Fruit fly (Drosophila melanogaster) whole organism, embryonic: ENCODE data around the gene ND-30.

ENCODE experiments used
- ATbp ChIP-seq: fragments of 200-800 bp; sonication (Bioruptor generic); optimal IDR thresholded peaks from 2 replicates; lab custom pipeline; 2017; ENCODE audit warnings: missing biosample characterization, mild to moderate bottlenecking, missing genetic modification characterization, missing genetic modification reagents
- Ada2b ChIP-seq: fragments of 200-800 bp; sonication (Bioruptor generic); IDR thresholded peaks from 2 replicates; pipeline ENCODE4 v1.3.6; 2022; ENCODE audit warnings: missing biosample characterization, missing genetic modification characterization
- Bgb ChIP-seq: fragments of 200-800 bp; sonication (Bioruptor generic); IDR thresholded peaks from 2 replicates; pipeline ENCODE4 v1.3.6; 2022; ENCODE audit warnings: missing biosample characterization, missing genetic modification characterization; ENCODE audit not compliant: partially characterized antibody
- BtbVII ChIP-seq: fragments of 200-800 bp; sonication (Bioruptor generic); optimal IDR thresholded peaks from 3 replicates; lab custom pipeline; 2017; ENCODE audit warnings: missing biosample characterization, mild to moderate bottlenecking, missing genetic modification characterization
- CG10147 ChIP-seq: fragments of 200-800 bp; sonication (Bioruptor generic); optimal IDR thresholded peaks from 2 replicates; lab custom pipeline; 2019; ENCODE audit warnings: missing biosample characterization, mild to moderate bottlenecking, missing genetic modification characterization, moderate library complexity
- CG10431 ChIP-seq: fragments of 200-800 bp; sonication (Bioruptor generic); optimal IDR thresholded peaks from 3 replicates; lab custom pipeline; 2018; ENCODE audit warnings: missing biosample characterization, mild to moderate bottlenecking, missing genetic modification characterization
- CG11247 ChIP-seq: fragments of 200-800 bp; sonication (Bioruptor generic); IDR thresholded peaks from 2 replicates; pipeline ENCODE4 v1.3.6; 2022; ENCODE audit warnings: missing biosample characterization, missing genetic modification characterization
- CG11695 ChIP-seq: fragments of 200-800 bp; sonication (Bioruptor generic); IDR thresholded peaks from 3 replicates; pipeline ENCODE4 v1.3.6; 2022; ENCODE audit warnings: missing biosample characterization, missing genetic modification characterization
- CG12299 ChIP-seq: fragments of 200-800 bp; sonication (Bioruptor generic); optimal IDR thresholded peaks from 2 replicates; lab custom pipeline; 2018; ENCODE audit warnings: missing biosample characterization, mild to moderate bottlenecking, missing genetic modification characterization
- CG14860 ChIP-seq: fragments of 200-800 bp; sonication (Bioruptor generic); IDR thresholded peaks from 3 replicates; pipeline ENCODE4 v1.3.6; 2022; ENCODE audit warnings: missing biosample characterization, missing genetic modification characterization; ENCODE audit not compliant: partially characterized antibody
- CG15601 ChIP-seq: fragments of 200-800 bp; sonication (Bioruptor generic); optimal IDR thresholded peaks from 3 replicates; lab custom pipeline; 2019; ENCODE audit warnings: missing biosample characterization, mild to moderate bottlenecking, missing genetic modification characterization, moderate library complexity
- CG1603 ChIP-seq: fragments of 200-800 bp; sonication (Bioruptor generic); optimal IDR thresholded peaks from 2 replicates; lab custom pipeline; 2019; ENCODE audit warnings: missing biosample characterization, mild to moderate bottlenecking, missing genetic modification characterization, moderate library complexity
- CG17186 ChIP-seq: fragments of 200-800 bp; sonication (Bioruptor generic); optimal IDR thresholded peaks from 3 replicates; lab custom pipeline; 2017; ENCODE audit warnings: missing biosample characterization, missing genetic modification reagents, missing genetic modification characterization
- CG30431 ChIP-seq: fragments of 200-800 bp; sonication (Bioruptor generic); optimal IDR thresholded peaks from 2 replicates; lab custom pipeline; 2017; ENCODE audit warnings: missing biosample characterization, missing genetic modification characterization
- CG4282 ChIP-seq: fragments of 200-800 bp; sonication (Bioruptor generic); optimal IDR thresholded peaks from 2 replicates; lab custom pipeline; 2016; ENCODE audit warnings: missing biosample characterization, missing genetic modification characterization
- CG4360 ChIP-seq: fragments of 200-800 bp; sonication (Bioruptor generic); IDR thresholded peaks from 2 replicates; pipeline ENCODE4 v1.3.6; 2022; ENCODE audit warnings: missing biosample characterization, missing genetic modification characterization
- CG5245 ChIP-seq: fragments of 200-800 bp; sonication (Bioruptor generic); optimal IDR thresholded peaks from 3 replicates; lab custom pipeline; 2016; ENCODE audit warnings: missing biosample characterization, missing genetic modification characterization
- CG6813 ChIP-seq: fragments of 200-800 bp; sonication (Bioruptor generic); optimal IDR thresholded peaks from 2 replicates; lab custom pipeline; 2017; ENCODE audit warnings: missing biosample characterization, missing genetic modification characterization, mild to moderate bottlenecking, moderate library complexity, missing genetic modification reagents
- CG8089 ChIP-seq: fragments of 200-800 bp; sonication (Bioruptor generic); optimal IDR thresholded peaks from 3 replicates; lab custom pipeline; 2016; ENCODE audit warnings: missing biosample characterization, missing genetic modification characterization
- CG9727 ChIP-seq: fragments of 200-800 bp; sonication (Bioruptor generic); optimal IDR thresholded peaks from 3 replicates; lab custom pipeline; 2017; ENCODE audit warnings: missing biosample characterization, mild to moderate bottlenecking, missing genetic modification characterization
- CG9876 ChIP-seq: fragments of 200-800 bp; sonication (Bioruptor generic); optimal IDR thresholded peaks from 2 replicates; lab custom pipeline; 2016; ENCODE audit warnings: missing biosample characterization, missing genetic modification characterization
- CoRest ChIP-seq: fragments of 200-800 bp; sonication (Bioruptor generic); optimal IDR thresholded peaks from 3 replicates; lab custom pipeline; 2018; ENCODE audit warnings: missing biosample characterization, mild to moderate bottlenecking, missing genetic modification characterization, moderate library complexity
- D19B ChIP-seq: fragments of 200-800 bp; sonication (Bioruptor generic); optimal IDR thresholded peaks from 2 replicates; lab custom pipeline; 2017; ENCODE audit warnings: missing biosample characterization, mild to moderate bottlenecking, missing genetic modification characterization
- Dip3 ChIP-seq: fragments of 200-800 bp; sonication (Bioruptor generic); optimal IDR thresholded peaks from 3 replicates; lab custom pipeline; 2016; ENCODE audit warnings: missing biosample characterization, missing genetic modification characterization
- Doc2 ChIP-seq: fragments of 200-800 bp; sonication (Bioruptor generic); IDR thresholded peaks from 2 replicates; pipeline ENCODE4 v1.3.6; 2022; ENCODE audit warnings: missing biosample characterization, missing genetic modification characterization
- Eip74EF ChIP-seq, 2 experiments: fragments of 200-800 bp in 1 of 2; fragments of >200 bp in 1 of 2; sonication (Bioruptor generic) in 1 of 2; optimal IDR thresholded peaks; 2 replicates each; lab custom pipeline; 2017 to 2019; ENCODE audit warnings: missing biosample characterization in 2 of 2, missing genetic modification characterization in 2 of 2, mild to moderate bottlenecking in 1 of 2, moderate library complexity in 1 of 2
- Hmx ChIP-seq: fragments of 200-800 bp; sonication (Bioruptor generic); optimal IDR thresholded peaks from 2 replicates; lab custom pipeline; 2016; ENCODE audit warnings: missing biosample characterization, missing genetic modification characterization
- Max ChIP-seq: fragments of 200-800 bp; sonication (Bioruptor generic); optimal IDR thresholded peaks from 2 replicates; lab custom pipeline; 2016; ENCODE audit warnings: missing biosample characterization, mild to moderate bottlenecking, missing genetic modification characterization
- NC2β ChIP-seq: fragments of 200-800 bp; sonication (Bioruptor generic); optimal IDR thresholded peaks from 2 replicates; lab custom pipeline; 2016; ENCODE audit warnings: missing biosample characterization, missing genetic modification characterization
- Optix ChIP-seq: fragments of 200-800 bp; sonication (Bioruptor generic); IDR thresholded peaks from 3 replicates; pipeline ENCODE4 v1.3.6; 2022; ENCODE audit warnings: missing biosample characterization, missing genetic modification characterization
- cg ChIP-seq: fragments of 200-800 bp; sonication (Bioruptor generic); optimal IDR thresholded peaks from 3 replicates; lab custom pipeline; 2019; ENCODE audit warnings: missing biosample characterization, mild to moderate bottlenecking, missing genetic modification characterization, moderate library complexity
- dati ChIP-seq: fragments of 200-800 bp; sonication (Bioruptor generic); IDR thresholded peaks from 2 replicates; pipeline ENCODE4 v1.3.6; 2022; ENCODE audit warnings: missing biosample characterization, missing genetic modification characterization
- dmrt11E ChIP-seq: fragments of 200-800 bp; sonication (Bioruptor generic); optimal IDR thresholded peaks from 3 replicates; lab custom pipeline; 2018; ENCODE audit warnings: missing biosample characterization, mild to moderate bottlenecking, missing genetic modification characterization, moderate library complexity
- eyg ChIP-seq: fragments of 200-800 bp; sonication (Bioruptor generic); optimal IDR thresholded peaks from 3 replicates; lab custom pipeline; 2016; ENCODE audit warnings: missing biosample characterization, missing genetic modification characterization
- fd96Cb ChIP-seq: fragments of 200-800 bp; sonication (Bioruptor generic); optimal IDR thresholded peaks from 2 replicates; lab custom pipeline; 2018; ENCODE audit warnings: missing biosample characterization, mild to moderate bottlenecking, missing genetic modification characterization, moderate library complexity
- gcm2 ChIP-seq: fragments of 200-800 bp; sonication (Bioruptor generic); optimal IDR thresholded peaks from 2 replicates; lab custom pipeline; 2016; ENCODE audit warnings: missing biosample characterization, missing genetic modification characterization
- grau ChIP-seq: fragments of 200-800 bp; optimal IDR thresholded peaks from 3 replicates; lab custom pipeline; 2019; ENCODE audit warnings: missing biosample characterization, mild to moderate bottlenecking, missing genetic modification characterization, moderate library complexity
- hkb ChIP-seq, 2 experiments: fragments of 200-800 bp in 1 of 2; fragments of >200 bp in 1 of 2; sonication (Bioruptor generic) in 1 of 2; IDR thresholded peaks in 1 of 2; optimal IDR thresholded peaks in 1 of 2; 2 replicates each; pipeline versions ENCODE4 v1.3.6 to Lab custom; 2017 to 2022; ENCODE audit warnings: missing biosample characterization in 1 of 2, missing genetic modification characterization in 1 of 2
- ken ChIP-seq: fragments of 200-800 bp; sonication (Bioruptor generic); IDR thresholded peaks from 3 replicates; pipeline ENCODE4 v1.3.6; 2022; ENCODE audit warnings: missing biosample characterization, missing genetic modification characterization
- lola ChIP-seq, 3 experiments: fragments of >200 bp in 2 of 3; fragments of 200-800 bp in 1 of 3; sonication (Bioruptor generic) in 1 of 3; optimal IDR thresholded peaks; 2 replicates each; lab custom pipeline; 2017 to 2019; ENCODE audit warnings: missing biosample characterization in 3 of 3, missing genetic modification characterization in 3 of 3, mild to moderate bottlenecking in 1 of 3, moderate library complexity in 1 of 3
- p53 ChIP-seq: fragments of 200-800 bp; sonication (Bioruptor generic); optimal IDR thresholded peaks from 2 replicates; lab custom pipeline; 2016; ENCODE audit warnings: missing biosample characterization, missing genetic modification characterization
- psq ChIP-seq: fragments of 200-800 bp; sonication (Bioruptor generic); optimal IDR thresholded peaks from 2 replicates; lab custom pipeline; 2017; ENCODE audit warnings: missing biosample characterization, missing genetic modification characterization
- salm ChIP-seq: fragments of 200-800 bp; sonication (Bioruptor generic); optimal IDR thresholded peaks from 2 replicates; lab custom pipeline; 2018; ENCODE audit warnings: missing biosample characterization, mild to moderate bottlenecking, missing genetic modification characterization
- scrt ChIP-seq: fragments of 200-800 bp; sonication (Bioruptor generic); optimal IDR thresholded peaks from 2 replicates; lab custom pipeline; 2018; ENCODE audit warnings: missing biosample characterization, mild to moderate bottlenecking, missing genetic modification characterization, moderate library complexity
- sisA ChIP-seq: fragments of 200-800 bp; sonication (Bioruptor generic); IDR thresholded peaks from 2 replicates; pipeline ENCODE4 v1.3.6; 2022; ENCODE audit warnings: missing biosample characterization, missing genetic modification characterization
- trh ChIP-seq: fragments of 200-800 bp; sonication (Bioruptor generic); optimal IDR thresholded peaks from 2 replicates; lab custom pipeline; 2016; ENCODE audit warnings: missing biosample characterization, missing genetic modification characterization
- twi ChIP-seq: fragments of 200-800 bp; optimal IDR thresholded peaks from 2 replicates; lab custom pipeline; 2019; ENCODE audit warnings: missing biosample characterization, mild to moderate bottlenecking, missing genetic modification characterization, moderate library complexity

Gene ND-30

DNA sequence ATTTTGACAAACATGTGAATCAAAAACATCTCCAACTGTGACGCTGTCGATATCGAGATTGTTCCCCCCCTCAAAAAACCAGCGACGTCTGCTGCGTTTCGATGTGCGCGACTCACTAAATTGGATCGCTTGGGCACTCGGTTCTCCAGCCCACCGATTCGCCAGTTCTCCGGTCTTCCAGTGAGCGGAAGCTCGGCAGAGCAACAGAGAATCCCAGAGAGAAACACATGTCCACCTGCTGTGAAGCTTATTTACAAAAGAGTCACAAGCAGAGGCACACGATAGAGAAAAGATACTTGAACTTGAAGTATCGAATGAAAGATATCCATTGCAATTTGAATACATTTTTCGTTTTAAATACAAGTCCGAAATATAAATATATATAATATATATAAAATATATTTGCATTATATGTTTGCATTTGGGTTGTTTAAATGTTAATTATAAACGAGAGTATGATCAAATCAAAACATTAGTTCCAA is 25.3 kb downstream of the ND-30 start (continued):
- TF ChIP-seq CG10147 (GFP tag; lab: Kevin White, UChicago) (no peak), ken (GFP tag; lab: Robert Waterston, UW) (no peak), CoRest (tag; lab: Kevin White, UChicago) (peak; percentile 30), CG4282 (GFP tag; lab: Kevin White, UChicago) (no peak), CG6813 (GFP tag; lab: Kevin White, UChicago) (peak; percentile 46), grau (tag; lab: Kevin White, UChicago) (peak; percentile 35), Eip74EF (GFP tag; optimal IDR thresholded peaks at IDR 0.05; lab: Kevin White, UChicago) (peak in 1 of 2 experiments; percentile 1), p53 (GFP tag; lab: Kevin White, UChicago) (no peak), scrt (peak; percentile 38)

DNA sequence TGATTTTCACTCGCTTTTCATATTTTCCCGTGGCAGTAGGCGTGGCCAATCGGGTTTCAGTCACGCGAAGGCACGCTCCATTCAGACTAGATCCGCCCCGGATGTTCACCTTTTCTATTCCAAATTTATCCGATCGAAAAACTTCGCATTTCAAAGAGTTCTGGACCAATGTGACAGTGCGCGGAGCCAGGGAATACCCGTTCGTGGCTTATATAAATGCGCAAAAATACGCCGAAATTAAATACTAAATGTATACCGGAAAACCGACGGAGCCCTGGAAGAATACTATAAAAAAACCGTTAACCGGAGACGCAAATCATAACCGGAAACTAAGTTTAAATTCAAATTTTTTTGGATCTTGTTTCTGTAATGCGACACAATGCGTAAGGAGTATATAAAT is 31.8 kb downstream of the ND-30 start, which contains the start of gene promL:
promL (minus strand) TSS at position 181 of the 400 bp plus-strand sequence.
- no peak for TF ChIP-seq psq (GFP tag; lab: Kevin White, UChicago)
- TF ChIP-seq CG30431 (GFP tag; lab: Kevin White, UChicago) = no peak
- TF ChIP-seq Hmx (GFP tag; lab: Kevin White, UChicago) = no peak
- TF ChIP-seq salm = peak; percentile 66
- no peak for TF ChIP-seq Optix (GFP tag; lab: Robert Waterston, UW)
- peak; percentile 47; the same call in 1 of the 2 replicates for TF ChIP-seq Bgb (GFP tag; lab: Robert Waterston, UW)
- no peak for TF ChIP-seq CG9876 (GFP tag; lab: Kevin White, UChicago)
- TF ChIP-seq BtbVII (GFP tag; lab: Kevin White, UChicago) = peak; percentile 20
- no peak for TF ChIP-seq Dip3 (GFP tag; lab: Kevin White, UChicago)
- peak; percentile 47; the same call in 1 of the 3 replicates for TF ChIP-seq CG11695 (GFP tag; lab: Robert Waterston, UW)
- TF ChIP-seq CG14860 = no peak
- TF ChIP-seq NC2β (GFP tag; lab: Kevin White, UChicago) = peak; percentile 83
- 0 out of 2 replicates have a peak, but pooled peaks have one; percentile 24 for TF ChIP-seq CG11247 (GFP tag; lab: Robert Waterston, UW)
- TF ChIP-seq dati (GFP tag; lab: Robert Waterston, UW) = no peak
- TF ChIP-seq eyg (GFP tag; lab: Kevin White, UChicago) = peak; percentile 78
- TF ChIP-seq trh (GFP tag; lab: Kevin White, UChicago) = no peak
- TF ChIP-seq sisA = no peak
- peak; percentile 27 for TF ChIP-seq CG5245
- peak; percentile 11 for TF ChIP-seq Max (GFP tag; lab: Kevin White, UChicago)
- TF ChIP-seq Ada2b (GFP tag; lab: Robert Waterston, UW) = peak; percentile 29; the same call in 1 of the 2 replicates
- peak; percentile 83 for TF ChIP-seq CG1603 (tag; lab: Kevin White, UChicago)
- no peak for TF ChIP-seq CG8089 (GFP tag; lab: Kevin White, UChicago)
- peak; percentile 48 for TF ChIP-seq CG12299
- no peak for TF ChIP-seq hkb (optimal IDR thresholded peaks at IDR 0.05; lab: Kevin White, UChicago)
- TF ChIP-seq hkb (GFP tag; IDR thresholded peaks at IDR 0.05; lab: Robert Waterston, UW) = peak; percentile 58
- peak; percentile 40 for TF ChIP-seq dmrt11E (tag; lab: Kevin White, UChicago)
- TF ChIP-seq CG15601 (tag; lab: Kevin White, UChicago) = peak; percentile 71
- peak; percentile 48 for TF ChIP-seq CG9727 (GFP tag; lab: Kevin White, UChicago)
- peak in 1 of 3 experiments; percentile 3 for TF ChIP-seq lola (GFP tag; optimal IDR thresholded peaks at IDR 0.05; lab: Kevin White, UChicago)
- TF ChIP-seq CG10431 (GFP tag; lab: Kevin White, UChicago) = peak; percentile 66
- peak; percentile 17 for TF ChIP-seq cg
- TF ChIP-seq fd96Cb (tag; lab: Kevin White, UChicago) = no peak
- peak; percentile 42 for TF ChIP-seq p53 (GFP tag; lab: Kevin White, UChicago)
- peak; percentile 65 for TF ChIP-seq scrt
- TF ChIP-seq twi (tag; lab: Kevin White, UChicago) = no peak
- peak; percentile 77 for TF ChIP-seq CG17186 (GFP tag; lab: Kevin White, UChicago)
- TF ChIP-seq Doc2 = no peak
- no peak for TF ChIP-seq gcm2 (GFP tag; lab: Kevin White, UChicago)
- TF ChIP-seq D19B (GFP tag; lab: Kevin White, UChicago) = peak; percentile 33
- no peak; the same call in 1 of the 2 replicates for TF ChIP-seq CG4360
- TF ChIP-seq ATbp = peak; percentile 55
